Worm (Caenorhabditis elegans) whole organism, L1 larva: Measurements from ENCODE around the gene nrde-4.

Experiments
- alr-1 ChIP-seq: fragments of 200-800 bp; sonication (Bioruptor generic); optimal IDR thresholded peaks from 2 replicates; lab custom pipeline; 2018; ENCODE audit warnings: borderline replicate concordance, mild to moderate bottlenecking, missing genetic modification characterization, missing compliant biosample characterization
- aly-2 ChIP-seq: fragments of 150-350 bp; optimal IDR thresholded peaks from 2 replicates; lab custom pipeline; 2014; ENCODE audit warnings: missing biosample characterization, missing genetic modification characterization
- ama-1 ChIP-seq: fragments of 150-350 bp; optimal IDR thresholded peaks from 2 replicates; lab custom pipeline; 2014
- blmp-1 ChIP-seq: fragments of 150-350 bp; optimal IDR thresholded peaks from 2 replicates; lab custom pipeline; 2014; ENCODE audit warnings: missing biosample characterization, missing genetic modification characterization
- ceh-63 ChIP-seq: fragments of 200-800 bp; sonication (Bioruptor generic); optimal IDR thresholded peaks from 2 replicates; lab custom pipeline; 2018; ENCODE audit warnings: mild to moderate bottlenecking, missing genetic modification characterization, missing compliant biosample characterization
- ceh-8 ChIP-seq: fragments of 200-800 bp; sonication (Bioruptor generic); optimal IDR thresholded peaks from 2 replicates; lab custom pipeline; 2018; ENCODE audit warnings: mild to moderate bottlenecking, missing genetic modification characterization, moderate library complexity, missing compliant biosample characterization
- ceh-82 ChIP-seq, 3 experiments: fragments of 150-350 bp in 1 of 3; sonication (generic microtip) in 2 of 3; optimal IDR thresholded peaks; 2 replicates each; lab custom pipeline; 2014 to 2017; ENCODE audit warnings: missing biosample characterization in 3 of 3, missing genetic modification characterization in 3 of 3
- ceh-88 ChIP-seq: fragments of 200-800 bp; sonication (Bioruptor generic); IDR thresholded peaks from 2 replicates; pipeline ENCODE4 v1.3.6; 2022; ENCODE audit warnings: missing genetic modification characterization, missing compliant biosample characterization
- ces-1 ChIP-seq: fragments of 150-350 bp; optimal IDR thresholded peaks from 2 replicates; lab custom pipeline; 2014; ENCODE audit warnings: missing biosample characterization, missing genetic modification reagents, missing genetic modification characterization
- dsc-1 ChIP-seq: sonication (generic microtip); optimal IDR thresholded peaks from 2 replicates; lab custom pipeline; 2016; ENCODE audit warnings: mild to moderate bottlenecking, missing genetic modification characterization, missing compliant biosample characterization
- efl-1 ChIP-seq, 4 experiments: fragments of 150-350 bp; optimal IDR thresholded peaks in 3 of 4; peaks in 1 of 4; 1 replicate in 1 of 4; 2 replicates in 3 of 4; lab custom pipeline; 2014; ENCODE audit warnings: missing biosample characterization in 2 of 4, missing genetic modification characterization in 2 of 4, missing genetic modification reagents in 2 of 4
- efl-3 ChIP-seq: fragments of 200-800 bp; sonication (Bioruptor generic); optimal IDR thresholded peaks from 2 replicates; lab custom pipeline; 2018; ENCODE audit warnings: mild to moderate bottlenecking, missing genetic modification characterization, missing compliant biosample characterization
- egl-13 ChIP-seq: sonication (generic microtip); optimal IDR thresholded peaks from 2 replicates; lab custom pipeline; 2016; ENCODE audit warnings: missing genotype, missing genetic modification reagents, missing genetic modification characterization, missing compliant biosample characterization
- egl-27 ChIP-seq, 2 experiments: fragments of 150-350 bp in 1 of 2; sonication (generic microtip); optimal IDR thresholded peaks; 3 replicates each; lab custom pipeline; 2017 to 2018; ENCODE audit warnings: missing biosample characterization in 2 of 2, missing genetic modification characterization in 2 of 2, missing genetic modification reagents in 2 of 2
- ets-5 ChIP-seq: fragments of 200-800 bp; sonication (Bioruptor generic); IDR thresholded peaks from 2 replicates; pipeline ENCODE4 v1.3.6; 2022; ENCODE audit warnings: missing genetic modification characterization, missing compliant biosample characterization
- fkh-10 ChIP-seq: sonication (generic microtip); optimal IDR thresholded peaks from 2 replicates; lab custom pipeline; 2017; ENCODE audit warnings: missing biosample characterization, missing genetic modification reagents, missing genetic modification characterization
- fkh-8 ChIP-seq: sonication (generic microtip); optimal IDR thresholded peaks from 2 replicates; lab custom pipeline; 2016; ENCODE audit warnings: mild to moderate bottlenecking, missing genetic modification characterization, missing compliant biosample characterization
- fos-1 ChIP-seq: fragments of 150-350 bp; optimal IDR thresholded peaks from 2 replicates; lab custom pipeline; 2014; ENCODE audit warnings: missing biosample characterization, missing genetic modification characterization
- grh-1 ChIP-seq: fragments of 200-800 bp; sonication (Bioruptor generic); IDR thresholded peaks from 2 replicates; pipeline ENCODE4 v1.3.6; 2022; ENCODE audit warnings: missing genetic modification reagents, missing genetic modification characterization, missing compliant biosample characterization
- hlh-17 ChIP-seq: fragments of 200-800 bp; sonication (Bioruptor generic); optimal IDR thresholded peaks from 2 replicates; lab custom pipeline; 2018; ENCODE audit warnings: missing genetic modification characterization, mild to moderate bottlenecking, missing compliant biosample characterization, moderate library complexity, borderline replicate concordance
- hlh-4 ChIP-seq: sonication (generic microtip); optimal IDR thresholded peaks from 2 replicates; lab custom pipeline; 2016; ENCODE audit warnings: mild to moderate bottlenecking, missing genetic modification characterization, missing compliant biosample characterization
- hpl-2 ChIP-seq: fragments of 150-350 bp; optimal IDR thresholded peaks from 2 replicates; lab custom pipeline; 2014; ENCODE audit warnings: missing biosample characterization, missing genetic modification reagents, missing genetic modification characterization
- lin-14 ChIP-seq: fragments of 200-800 bp; sonication (Bioruptor generic); optimal IDR thresholded peaks from 2 replicates; lab custom pipeline; 2018; ENCODE audit warnings: mild to moderate bottlenecking, missing genetic modification characterization, moderate library complexity, missing compliant biosample characterization
- lin-39 ChIP-seq: fragments of 150-350 bp; optimal IDR thresholded peaks from 2 replicates; lab custom pipeline; 2014; ENCODE audit warnings: missing biosample characterization, missing genetic modification reagents, missing genetic modification characterization
- lsy-2 ChIP-seq, 2 experiments: fragments of 150-350 bp; optimal IDR thresholded peaks; 2 replicates each; lab custom pipeline; 2014; ENCODE audit warnings: missing biosample characterization in 2 of 2, missing genetic modification characterization in 2 of 2
- mab-9 ChIP-seq: fragments of 200-800 bp; sonication (Bioruptor generic); IDR thresholded peaks from 2 replicates; pipeline ENCODE4 v1.3.6; 2022; ENCODE audit warnings: missing genetic modification reagents, missing genetic modification characterization, missing compliant biosample characterization
- mef-2 ChIP-seq: fragments of 150-350 bp; optimal IDR thresholded peaks from 2 replicates; lab custom pipeline; 2014; ENCODE audit warnings: missing biosample characterization, missing genetic modification characterization
- mep-1 ChIP-seq: fragments of 150-350 bp; optimal IDR thresholded peaks from 2 replicates; lab custom pipeline; 2014; ENCODE audit warnings: missing biosample characterization, missing genetic modification characterization
- nhr-71 ChIP-seq: sonication (generic microtip); optimal IDR thresholded peaks from 2 replicates; lab custom pipeline; 2016; ENCODE audit warnings: mild to moderate bottlenecking, missing genetic modification characterization, moderate library complexity, missing compliant biosample characterization
- nhr-77 ChIP-seq: fragments of 150-350 bp; optimal IDR thresholded peaks from 2 replicates; lab custom pipeline; 2014; ENCODE audit warnings: missing biosample characterization, missing genetic modification characterization
- nhr-85 ChIP-seq: sonication (generic microtip); peaks from one replicate; lab custom pipeline; 2016; ENCODE audit warnings: missing genetic modification characterization, inconsistent platforms, missing compliant biosample characterization
- nhr-90 ChIP-seq: sonication (generic microtip); optimal IDR thresholded peaks from 2 replicates; lab custom pipeline; 2016; ENCODE audit warnings: mild to moderate bottlenecking, missing genetic modification characterization, missing compliant biosample characterization; ENCODE audit not compliant: poor library complexity
- pqm-1 ChIP-seq: sonication (generic microtip); optimal IDR thresholded peaks from 3 replicates; lab custom pipeline; 2017; ENCODE audit warnings: missing biosample characterization, missing genetic modification characterization
- rnt-1 ChIP-seq: sonication (generic microtip); optimal IDR thresholded peaks from 2 replicates; lab custom pipeline; 2016; ENCODE audit warnings: mild to moderate bottlenecking, missing genetic modification characterization, moderate library complexity, missing compliant biosample characterization
- skn-1 ChIP-seq: fragments of 150-350 bp; optimal IDR thresholded peaks from 2 replicates; lab custom pipeline; 2014; ENCODE audit warnings: missing biosample characterization, missing genetic modification characterization
- sox-4 ChIP-seq: sonication (generic microtip); optimal IDR thresholded peaks from 2 replicates; lab custom pipeline; 2016; ENCODE audit warnings: missing genetic modification characterization, missing compliant biosample characterization
- sptf-1 ChIP-seq: fragments of 150-350 bp; optimal IDR thresholded peaks from 2 replicates; lab custom pipeline; 2014; ENCODE audit warnings: missing biosample characterization, missing genetic modification characterization
- swsn-7 ChIP-seq: sonication (generic microtip); optimal IDR thresholded peaks from 2 replicates; lab custom pipeline; 2016; ENCODE audit warnings: missing genetic modification characterization, missing compliant biosample characterization
- tbx-2 ChIP-seq: sonication (generic microtip); optimal IDR thresholded peaks from 2 replicates; lab custom pipeline; 2016; ENCODE audit warnings: missing genetic modification characterization, missing compliant biosample characterization
- unc-86 ChIP-seq: sonication (generic microtip); optimal IDR thresholded peaks from 2 replicates; lab custom pipeline; 2016; ENCODE audit warnings: missing genetic modification characterization, missing compliant biosample characterization
- unc-98 ChIP-seq: fragments of 200-800 bp; sonication (Bioruptor generic); IDR thresholded peaks from 2 replicates; pipeline ENCODE4 v1.3.6; 2022; ENCODE audit warnings: missing genetic modification characterization, missing compliant biosample characterization
- vab-15 ChIP-seq: sonication (generic microtip); optimal IDR thresholded peaks from 2 replicates; lab custom pipeline; 2017; ENCODE audit warnings: missing genotype, mild to moderate bottlenecking, missing genetic modification characterization, missing compliant biosample characterization
- zag-1 ChIP-seq: fragments of 150-350 bp; optimal IDR thresholded peaks from 2 replicates; lab custom pipeline; 2014; ENCODE audit warnings: missing biosample characterization, missing genetic modification characterization
- zip-4 ChIP-seq: fragments of 200-800 bp; sonication (Bioruptor generic); optimal IDR thresholded peaks from 2 replicates; lab custom pipeline; 2018; ENCODE audit warnings: mild to moderate bottlenecking, missing genetic modification characterization, moderate library complexity, missing compliant biosample characterization
- ztf-11 ChIP-seq, 2 experiments: sonication (generic microtip); optimal IDR thresholded peaks; 2 replicates each; lab custom pipeline; 2016 to 2017; ENCODE audit warnings: missing genetic modification characterization in 2 of 2, missing biosample characterization in 1 of 2, missing compliant biosample characterization in 1 of 2
- ztf-4 ChIP-seq: fragments of 150-350 bp; optimal IDR thresholded peaks from 2 replicates; lab custom pipeline; 2014; ENCODE audit warnings: missing biosample characterization, missing genetic modification characterization

The nrde-4 gene

ce11 chrIV:7623868-7624267, 30.2 kb downstream of the nrde-4 start (continued):
- TF ChIP-seq unc-98 (GFP tag; lab: Robert Waterston, UW) (no peak), alr-1 (tag; lab: Kevin White, UChicago) (no peak), zip-4 (no peak), ces-1 (GFP tag; lab: Kevin White, UChicago) (no peak), pqm-1 (tag; lab: Kevin White, UChicago) (no peak), tbx-2 (tag; lab: Kevin White, UChicago) (no peak), skn-1 (no peak), hpl-2 (GFP tag; lab: Kevin White, UChicago) (no peak), nhr-85 (tag; lab: Kevin White, UChicago) (no peak), nhr-90 (no peak), fos-1 (tag; lab: Kevin White, UChicago) (no peak), zag-1 (tag; lab: Kevin White, UChicago) (no peak), ceh-63 (no peak), lsy-2 (tag; optimal IDR thresholded peaks at IDR 0.05; lab: Kevin White, UChicago) (peak in 1 of 2 experiments; percentile 3), swsn-7 (tag; lab: Kevin White, UChicago) (peak; percentile 15), sptf-1 (tag; lab: Kevin White, UChicago) (no peak), dsc-1 (tag; lab: Kevin White, UChicago) (no peak), hlh-17 (GFP tag; lab: Kevin White, UChicago) (no peak), blmp-1 (tag; lab: Kevin White, UChicago) (no peak), efl-1 (optimal IDR thresholded peaks at IDR 0.05; lab: Kevin White, UChicago) (peak in 1 of 2 experiments; percentile 11), efl-1 (GFP tag; optimal IDR thresholded peaks at IDR 0.05 in 1 of 2; lab: Kevin White, UChicago) (no peak), ztf-11 (tag; optimal IDR thresholded peaks at IDR 0.05; lab: Kevin White, UChicago) (no peak), lin-14 (GFP tag; lab: Kevin White, UChicago) (peak; percentile 63), fkh-8 (no peak), mab-9 (no peak), ceh-82 (tag; optimal IDR thresholded peaks at IDR 0.05; lab: Kevin White, UChicago) (peak in 1 of 3 experiments; percentile 20), ceh-8 (GFP tag; lab: Kevin White, UChicago) (no peak), sox-4 (no peak), nhr-77 (no peak), rnt-1 (tag; lab: Kevin White, UChicago) (no peak), mep-1 (tag; lab: Kevin White, UChicago) (no peak), vab-15 (tag; lab: Kevin White, UChicago) (no peak), aly-2 (tag; lab: Kevin White, UChicago) (peak; percentile 81), fkh-10 (GFP tag; lab: Kevin White, UChicago) (peak; percentile 36), ets-5 (no peak), egl-13 (peak; percentile 60), ama-1 (lab: Kevin White, UChicago) (no peak), ceh-88 (no peak), egl-27 (tag; optimal IDR thresholded peaks at IDR 0.05; lab: Kevin White, UChicago) (no peak), unc-86 (tag; lab: Kevin White, UChicago) (peak; percentile 71), efl-3 (no peak)

- TF ChIP-seq nhr-71 (tag; lab: Kevin White, UChicago): no peak
- TF ChIP-seq hlh-4 (tag; lab: Kevin White, UChicago): no peak
- no peak for TF ChIP-seq mab-9
- no peak for TF ChIP-seq rnt-1 (tag; lab: Kevin White, UChicago)
- no peak for TF ChIP-seq fos-1 (tag; lab: Kevin White, UChicago)
- no peak for TF ChIP-seq pqm-1 (tag; lab: Kevin White, UChicago)
- no peak for TF ChIP-seq ces-1 (GFP tag; lab: Kevin White, UChicago)
- no peak for TF ChIP-seq mef-2 (tag; lab: Kevin White, UChicago)
- no peak for TF ChIP-seq ztf-11 (tag; optimal IDR thresholded peaks at IDR 0.05; lab: Kevin White, UChicago)
- TF ChIP-seq grh-1 (GFP tag; lab: Robert Waterston, UW): no peak
- TF ChIP-seq lin-39 (tag; lab: Kevin White, UChicago): no peak
- no peak for TF ChIP-seq fkh-8
- no peak for TF ChIP-seq ztf-4
- no peak for TF ChIP-seq hpl-2 (GFP tag; lab: Kevin White, UChicago)
- no peak for TF ChIP-seq ama-1 (lab: Kevin White, UChicago)
- TF ChIP-seq, all 84 proteins: peak for 0
Measured at ce11 chrIV:7623078-7623477, 31.0 kb downstream of the nrde-4 start.
